Worm (Caenorhabditis elegans) whole organism, L3 larva: ENCODE results near the gene cyp-29A4.
A peak's percentile ranks its signal among the peaks of the same experiment; 100 is the strongest.

ENCODE experiments used
- R02D3.7 ChIP-seq: fragments of 150-350 bp; optimal IDR thresholded peaks from 2 replicates; lab custom pipeline; 2014; ENCODE audit warnings: missing biosample characterization, missing genetic modification characterization
- ZK546.5 ChIP-seq: sonication (generic microtip); optimal IDR thresholded peaks from 2 replicates; lab custom pipeline; 2017; ENCODE audit warnings: missing biosample characterization, missing genetic modification characterization
- ceh-82 ChIP-seq: fragments of 150-350 bp; optimal IDR thresholded peaks from 2 replicates; lab custom pipeline; 2014; ENCODE audit warnings: missing biosample characterization, missing genetic modification characterization
- ceh-9 ChIP-seq: sonication (generic microtip); optimal IDR thresholded peaks from 2 replicates; lab custom pipeline; 2018; ENCODE audit warnings: missing biosample characterization, missing genetic modification characterization
- egl-27 ChIP-seq: sonication (generic microtip); optimal IDR thresholded peaks from 4 replicates; lab custom pipeline; 2017; ENCODE audit warnings: missing biosample characterization, missing genetic modification reagents, missing genetic modification characterization
- egl-5 ChIP-seq: fragments of 150-350 bp; optimal IDR thresholded peaks from 2 replicates; lab custom pipeline; 2017; ENCODE audit warnings: missing biosample characterization, missing genetic modification reagents, missing genetic modification characterization, inconsistent platforms
- elt-1 ChIP-seq: fragments of 150-350 bp; optimal IDR thresholded peaks from 2 replicates; lab custom pipeline; 2014; ENCODE audit warnings: missing biosample characterization, missing genetic modification characterization
- elt-2 ChIP-seq: sonication (generic microtip); optimal IDR thresholded peaks from 2 replicates; lab custom pipeline; 2016; ENCODE audit warnings: missing genetic modification reagents, mild to moderate bottlenecking, missing genetic modification characterization, missing compliant biosample characterization
- eor-1 ChIP-seq, 2 experiments: fragments of 150-350 bp; optimal IDR thresholded peaks; 2 replicates each; lab custom pipeline; 2014 to 2018; ENCODE audit warnings: missing biosample characterization in 2 of 2, missing genetic modification characterization in 2 of 2
- fkh-10 ChIP-seq: sonication (generic microtip); optimal IDR thresholded peaks from 2 replicates; lab custom pipeline; 2017; ENCODE audit warnings: missing biosample characterization, missing genetic modification reagents, missing genetic modification characterization
- fkh-2 ChIP-seq: fragments of 150-350 bp; optimal IDR thresholded peaks from 2 replicates; lab custom pipeline; 2014; ENCODE audit warnings: missing biosample characterization, missing genetic modification reagents, missing genetic modification characterization
- hmg-11 ChIP-seq: sonication (generic microtip); optimal IDR thresholded peaks from 2 replicates; lab custom pipeline; 2016; ENCODE audit warnings: missing genetic modification characterization, missing compliant biosample characterization
- jun-1 ChIP-seq: fragments of 150-350 bp; optimal IDR thresholded peaks from 2 replicates; lab custom pipeline; 2014; ENCODE audit warnings: missing biosample characterization, missing genetic modification reagents, missing genetic modification characterization
- lin-15B ChIP-seq: fragments of 150-350 bp; optimal IDR thresholded peaks from 2 replicates; lab custom pipeline; 2014; ENCODE audit warnings: missing biosample characterization, missing genetic modification characterization
- lsy-12 ChIP-seq: sonication (generic microtip); optimal IDR thresholded peaks from 2 replicates; lab custom pipeline; 2016; ENCODE audit warnings: mild to moderate bottlenecking, missing genetic modification characterization, missing compliant biosample characterization
- mdl-1 ChIP-seq: fragments of 150-350 bp; optimal IDR thresholded peaks from 2 replicates; lab custom pipeline; 2014; ENCODE audit warnings: missing biosample characterization, missing genetic modification characterization
- mml-1 ChIP-seq: fragments of 150-350 bp; sonication (generic microtip); optimal IDR thresholded peaks from 3 replicates; lab custom pipeline; 2014; ENCODE audit warnings: missing biosample characterization, missing genetic modification characterization
- nfya-1 ChIP-seq: sonication (generic microtip); optimal IDR thresholded peaks from 2 replicates; lab custom pipeline; 2017; ENCODE audit warnings: missing genetic modification characterization, mild to moderate bottlenecking, missing compliant biosample characterization, antibody characterized with exemption, moderate library complexity; ENCODE audit not compliant: insufficient read depth
- nhr-11 ChIP-seq: fragments of 150-350 bp; optimal IDR thresholded peaks from 2 replicates; lab custom pipeline; 2014; ENCODE audit warnings: missing biosample characterization, missing genetic modification characterization
- nhr-23 ChIP-seq: fragments of 150-350 bp; optimal IDR thresholded peaks from 2 replicates; lab custom pipeline; 2014; ENCODE audit warnings: missing biosample characterization, missing genetic modification reagents, missing genetic modification characterization
- nhr-237 ChIP-seq: fragments of 150-350 bp; optimal IDR thresholded peaks from 2 replicates; lab custom pipeline; 2014; ENCODE audit warnings: missing biosample characterization, missing genetic modification characterization
- nhr-28 ChIP-seq: fragments of 150-350 bp; optimal IDR thresholded peaks from 2 replicates; lab custom pipeline; 2014; ENCODE audit warnings: missing biosample characterization, missing genetic modification characterization
- nhr-43 ChIP-seq: sonication (generic microtip); optimal IDR thresholded peaks from 2 replicates; lab custom pipeline; 2016; ENCODE audit warnings: mild to moderate bottlenecking, missing genetic modification characterization, missing compliant biosample characterization; ENCODE audit not compliant: poor library complexity, severe bottlenecking
- nhr-77 ChIP-seq: fragments of 150-350 bp; optimal IDR thresholded peaks from 2 replicates; lab custom pipeline; 2014; ENCODE audit warnings: missing biosample characterization, missing genetic modification characterization
- pha-4 ChIP-seq: fragments of 150-350 bp; optimal IDR thresholded peaks from 2 replicates; lab custom pipeline; 2014; ENCODE audit warnings: missing biosample characterization, missing genetic modification reagents, missing genetic modification characterization
- pqm-1 ChIP-seq: fragments of 150-350 bp; optimal IDR thresholded peaks from 2 replicates; lab custom pipeline; 2017; ENCODE audit warnings: missing biosample characterization, missing genetic modification characterization, inconsistent platforms
- sea-2 ChIP-seq: fragments of 150-350 bp; sonication (generic microtip); optimal IDR thresholded peaks from 4 replicates; lab custom pipeline; 2014; ENCODE audit warnings: missing biosample characterization, missing genetic modification reagents, missing genetic modification characterization
- snpc-4 ChIP-seq: fragments of 150-350 bp; optimal IDR thresholded peaks from 2 replicates; lab custom pipeline; 2014; ENCODE audit warnings: missing biosample characterization, missing genetic modification characterization
- tbx-2 ChIP-seq: sonication (generic microtip); optimal IDR thresholded peaks from 2 replicates; lab custom pipeline; 2016; ENCODE audit warnings: mild to moderate bottlenecking, missing genetic modification characterization, missing compliant biosample characterization
- unc-62 ChIP-seq: fragments of 150-350 bp; sonication (generic microtip); optimal IDR thresholded peaks from 4 replicates; lab custom pipeline; 2014; ENCODE audit warnings: missing biosample characterization, missing genetic modification reagents, missing genetic modification characterization
- zag-1 ChIP-seq: fragments of 150-350 bp; optimal IDR thresholded peaks from 2 replicates; lab custom pipeline; 2014; ENCODE audit warnings: missing biosample characterization, missing genetic modification characterization
- ztf-11 ChIP-seq: fragments of 150-350 bp; optimal IDR thresholded peaks from 2 replicates; lab custom pipeline; 2014; ENCODE audit warnings: missing biosample characterization, missing genetic modification characterization
- ztf-4 ChIP-seq: fragments of 150-350 bp; optimal IDR thresholded peaks from 2 replicates; lab custom pipeline; 2014; ENCODE audit warnings: missing biosample characterization, missing genetic modification characterization

The cyp-29A4 gene

DNA sequence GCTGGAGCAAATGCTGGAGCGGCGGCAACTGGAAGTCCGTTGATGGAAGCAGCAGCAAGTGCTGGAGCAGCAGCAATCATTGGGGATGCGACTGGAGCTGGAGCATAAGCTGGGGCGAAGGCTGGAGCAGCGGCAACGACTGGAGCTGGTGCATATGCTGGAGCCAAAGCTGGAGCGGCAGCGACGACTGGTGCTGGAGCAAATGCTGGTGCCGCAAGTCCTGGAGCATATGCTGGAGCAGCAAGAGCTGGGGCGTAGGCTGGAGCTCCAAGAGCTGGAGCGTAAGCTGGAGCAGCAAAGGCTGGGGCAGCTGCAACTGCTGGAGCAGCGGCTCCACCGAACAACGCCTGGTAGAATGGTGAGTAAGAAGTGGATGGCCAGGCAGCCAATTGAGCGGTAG, 36.1 kb upstream of the cyp-29A4 start:
- TF ChIP-seq ztf-11 (tag; lab: Kevin White, UChicago) (no peak), jun-1 (no peak), snpc-4 (no peak), pqm-1 (no peak), tbx-2 (tag; lab: Kevin White, UChicago) (no peak), R02D3.7 (tag; lab: Kevin White, UChicago) (no peak), lin-15B (tag; lab: Kevin White, UChicago) (no peak), ztf-4 (no peak), hmg-11 (tag; lab: Kevin White, UChicago) (no peak), nhr-11 (tag; lab: Kevin White, UChicago) (no peak), mml-1 (tag; lab: Kevin White, UChicago) (no peak), fkh-10 (GFP tag; lab: Kevin White, UChicago) (no peak), unc-62 (GFP tag; lab: Kevin White, UChicago) (no peak), lsy-12 (tag; lab: Kevin White, UChicago) (no peak)

DNA sequence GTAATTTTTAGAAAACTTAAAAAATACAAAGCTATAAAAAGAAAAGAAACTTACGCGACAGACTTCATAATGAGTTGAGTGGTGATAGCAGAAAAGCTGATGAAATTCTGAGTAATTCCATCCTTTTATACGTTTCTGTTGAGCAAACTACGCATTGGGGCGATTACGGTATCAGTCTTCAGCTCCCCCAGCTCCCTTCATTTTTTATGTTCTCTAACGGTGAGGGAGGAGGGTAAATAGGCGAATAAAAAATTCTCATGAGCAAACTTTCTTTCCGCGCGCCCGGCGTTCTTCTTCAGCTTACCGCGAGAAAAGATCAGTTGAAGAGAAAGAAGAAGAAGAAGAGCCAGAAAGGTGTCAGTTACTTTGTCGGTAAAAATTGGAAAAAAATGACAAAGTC, 35.6 kb upstream of the cyp-29A4 start, which contains the start of gene idpc-7:
Gene idpc-7 (minus strand): TSS at position 101 of the 400 bp plus-strand sequence.
- TF ChIP-seq egl-5 (no peak), lsy-12 (tag; lab: Kevin White, UChicago) (no peak), nfya-1 (tag; lab: Kevin White, UChicago) (no peak), lin-15B (tag; lab: Kevin White, UChicago) (no peak), elt-2 (no peak)

DNA sequence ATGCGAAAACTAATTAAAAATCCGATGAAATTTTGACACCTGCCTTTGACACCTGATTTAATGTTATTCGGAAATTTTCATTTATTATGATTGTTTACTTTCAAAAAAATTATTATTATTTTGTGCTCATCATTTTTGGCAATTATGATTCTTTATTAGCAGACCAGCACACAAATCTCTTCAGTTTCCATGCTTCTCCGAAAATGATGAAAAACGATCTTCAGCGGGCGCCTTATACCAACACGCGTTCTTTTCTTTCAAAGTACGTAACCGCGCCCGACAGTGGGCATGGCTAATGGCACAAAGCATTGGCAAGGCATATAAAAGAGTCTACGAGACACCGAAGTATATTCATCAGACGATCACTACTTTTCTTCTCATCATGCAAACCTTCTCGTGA, 34.7 kb upstream of the cyp-29A4 start, which contains the start of gene idpc-6:
Gene idpc-6 (plus strand): TSS at position 301 of the 400 bp plus-strand sequence.
- TF ChIP-seq nhr-43 (no peak), fkh-10 (GFP tag; lab: Kevin White, UChicago) (no peak), ceh-9 (tag; lab: Kevin White, UChicago) (no peak), elt-2 (no peak), egl-5 (no peak), zag-1 (tag; lab: Kevin White, UChicago) (no peak), mml-1 (tag; lab: Kevin White, UChicago) (no peak), ceh-82 (tag; lab: Kevin White, UChicago) (no peak), nfya-1 (tag; lab: Kevin White, UChicago) (no peak), sea-2 (GFP tag; lab: Kevin White, UChicago) (no peak), nhr-77 (tag; lab: Kevin White, UChicago) (no peak), unc-62 (GFP tag; lab: Kevin White, UChicago) (no peak)

DNA sequence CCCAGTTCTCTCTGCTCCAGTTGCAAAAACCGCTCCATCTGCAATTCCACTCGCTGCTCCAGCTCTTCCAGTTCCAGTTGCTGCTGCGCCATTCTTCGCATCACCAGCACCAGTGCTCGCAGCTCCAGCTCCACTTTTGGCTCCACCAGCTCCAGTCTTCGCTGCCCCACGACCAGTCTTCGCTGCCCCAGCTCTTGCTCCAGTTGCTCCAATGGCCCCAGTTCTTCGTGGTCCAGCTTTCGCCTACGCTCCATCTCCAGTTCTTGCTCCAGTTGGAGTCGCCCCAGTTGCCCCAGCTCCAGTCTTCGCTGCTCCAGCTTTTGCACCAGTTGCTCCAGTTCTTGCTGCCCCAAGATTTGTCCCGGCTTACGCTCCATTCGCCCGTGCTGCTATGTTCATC, 34.1 kb upstream of the cyp-29A4 start:
- TF ChIP-seq fkh-10 (GFP tag; lab: Kevin White, UChicago) (no peak), jun-1 (no peak), R02D3.7 (tag; lab: Kevin White, UChicago) (no peak), ztf-4 (no peak), eor-1 (tag; optimal IDR thresholded peaks at IDR 0.05; lab: Kevin White, UChicago) (no peak), mml-1 (tag; lab: Kevin White, UChicago) (no peak), nhr-28 (tag; lab: Kevin White, UChicago) (no peak), elt-1 (no peak), mdl-1 (no peak), nhr-43 (no peak), egl-27 (tag; lab: Kevin White, UChicago) (no peak), nhr-23 (tag; lab: Kevin White, UChicago) (no peak), lsy-12 (tag; lab: Kevin White, UChicago) (no peak), nhr-237 (tag; lab: Kevin White, UChicago) (no peak), ZK546.5 (tag; lab: Kevin White, UChicago) (no peak)
- TF ChIP-seq, all 47 proteins: peak for 0

DNA sequence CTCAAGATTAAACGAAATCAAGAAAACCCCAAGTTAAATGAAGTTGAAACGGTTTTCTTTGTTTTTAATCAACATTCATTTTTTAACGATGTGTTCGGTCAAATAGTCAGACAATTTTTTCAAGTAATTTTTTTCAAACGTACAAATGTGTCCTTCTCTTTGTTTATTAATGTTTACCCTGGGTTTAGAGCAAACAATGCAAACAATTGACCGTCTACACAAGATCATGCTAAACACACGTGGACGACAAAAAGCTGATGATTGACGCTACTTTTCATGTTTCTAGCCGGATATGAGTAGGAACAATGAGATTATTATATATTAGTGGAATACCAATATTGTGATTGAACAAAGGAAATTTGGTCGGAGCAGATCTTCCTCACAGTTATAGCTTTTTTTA, 33.1 kb upstream of the cyp-29A4 start:
- TF ChIP-seq fkh-2 (tag; lab: Kevin White, UChicago) (no peak), pha-4 (tag; lab: Kevin White, UChicago) (peak; percentile 51)
